Fruit fly (Drosophila melanogaster): ENCODE results near the gene NKCC.

DNA sequence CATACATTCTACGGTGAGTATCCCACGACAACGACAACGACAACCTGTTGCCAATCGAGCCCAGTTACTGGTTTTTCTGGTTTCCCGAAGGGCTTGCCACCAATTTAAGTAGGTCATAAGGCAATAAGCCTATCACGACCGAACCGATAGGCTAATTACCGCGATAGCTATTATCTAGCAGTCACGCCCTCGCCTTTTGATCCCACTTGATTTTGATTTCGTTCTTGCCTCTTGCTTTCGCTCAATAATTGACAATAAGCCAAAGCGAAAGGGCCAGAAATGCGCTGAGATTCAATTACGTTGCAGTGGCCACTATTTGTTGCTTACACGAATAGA lies 15.3 kb upstream of the NKCC start:
- TF ChIP-seq Smox (GFP tag; optimal IDR thresholded peaks at IDR 0.05) = no peak
- TF ChIP-seq CG6854 (GFP tag; optimal IDR thresholded peaks at IDR 0.05) = no peak
- TF ChIP-seq Met (GFP tag; optimal IDR thresholded peaks at IDR 0.05) = no peak
- TF ChIP-seq Gug (GFP tag; IDR thresholded peaks at IDR 0.05) = no peak
- peak; percentile 90 for TF ChIP-seq svp (GFP tag)
- no peak for TF ChIP-seq lz (GFP tag; optimal IDR thresholded peaks at IDR 0.05)
- no peak for TF ChIP-seq dac (GFP tag; optimal IDR thresholded peaks at IDR 0.05)
- TF ChIP-seq CG10631 (GFP tag; optimal IDR thresholded peaks at IDR 0.05) = no peak
- no peak for TF ChIP-seq Hr4 (GFP tag; optimal IDR thresholded peaks at IDR 0.05)
- no peak for TF ChIP-seq CG32006 (GFP tag; optimal IDR thresholded peaks at IDR 0.05)

All from whole organism, prepupa.